Fruit fly (Drosophila melanogaster): ENCODE measurements around the gene CG18641.
A peak's percentile ranks its signal among the peaks of the same experiment; 100 is the strongest.

Gene CG18641

dm6 chr2L:2397080-2397479 is 18.0 kb downstream of the CG18641 start (continued):
- TF ChIP-seq yki (optimal IDR thresholded peaks at IDR 0.05) (no peak), hkb (optimal IDR thresholded peaks at IDR 0.05) (no peak), hkb (GFP tag; IDR thresholded peaks at IDR 0.05) (no peak), pan (optimal IDR thresholded peaks at IDR 0.05) (no peak), pan (GFP tag; optimal IDR thresholded peaks at IDR 0.05 in 1 of 2, IDR thresholded peaks at IDR 0.05 in 1 of 2) (no peak), C15 (GFP tag; IDR thresholded peaks at IDR 0.05) (no peak), ci (GFP tag; IDR thresholded peaks at IDR 0.05) (no peak), Bgb (GFP tag; IDR thresholded peaks at IDR 0.05; ENCODE audit: partially characterized antibody) (no peak), tin (GFP tag; optimal IDR thresholded peaks at IDR 0.05) (peak; percentile 17)

- no peak for TF ChIP-seq ato (GFP tag; IDR thresholded peaks at IDR 0.05; ENCODE audit: partially characterized antibody)
- TF ChIP-seq lmd (GFP tag; IDR thresholded peaks at IDR 0.05): no peak
- TF ChIP-seq CG1603 (tag; optimal IDR thresholded peaks at IDR 0.05): no peak
- TF ChIP-seq ken (GFP tag; IDR thresholded peaks at IDR 0.05): no peak
- TF ChIP-seq tll (GFP tag; optimal IDR thresholded peaks at IDR 0.05): no peak
- TF ChIP-seq Oaz (GFP tag; IDR thresholded peaks at IDR 0.05): no peak
- no peak for TF ChIP-seq CG8089 (GFP tag; optimal IDR thresholded peaks at IDR 0.05)
- no peak for TF ChIP-seq NC2α (GFP tag; optimal IDR thresholded peaks at IDR 0.05)
- TF ChIP-seq Pdp1 (GFP tag; optimal IDR thresholded peaks at IDR 0.05): no peak
- TF ChIP-seq Fer3 (tag; optimal IDR thresholded peaks at IDR 0.05): no peak
- no peak for TF ChIP-seq HLH54F (GFP tag; optimal IDR thresholded peaks at IDR 0.05)
- TF ChIP-seq CG17912 (GFP tag; optimal IDR thresholded peaks at IDR 0.05): no peak
- peak; percentile 7 for TF ChIP-seq CG17359 (tag; optimal IDR thresholded peaks at IDR 0.05)
- no peak for TF ChIP-seq CG9215 (GFP tag; IDR thresholded peaks at IDR 0.05)
- no peak for TF ChIP-seq odd (GFP tag; optimal IDR thresholded peaks at IDR 0.05)
- TF ChIP-seq CG16779 (GFP tag; IDR thresholded peaks at IDR 0.05): no peak
- TF ChIP-seq Lim3 (GFP tag; IDR thresholded peaks at IDR 0.05): no peak
- peak; percentile 27; the same call in 1 of the 2 replicates for TF ChIP-seq vvl (GFP tag; IDR thresholded peaks at IDR 0.05)
- peak; percentile 47; the same call in 2 of the 3 replicates for TF ChIP-seq row (GFP tag; IDR thresholded peaks at IDR 0.05)
- TF ChIP-seq Hmr (GFP tag; optimal IDR thresholded peaks at IDR 0.05): no peak
- TF ChIP-seq gfzf (GFP tag; optimal IDR thresholded peaks at IDR 0.05): no peak
- TF ChIP-seq CG17361 (GFP tag; IDR thresholded peaks at IDR 0.05): no peak
- no peak for TF ChIP-seq CG34224 (GFP tag; IDR thresholded peaks at IDR 0.05; ENCODE audit: partially characterized antibody)
- TF ChIP-seq ttk (GFP tag; IDR thresholded peaks at IDR 0.05): no peak
- TF ChIP-seq CG15269 (tag; optimal IDR thresholded peaks at IDR 0.05): peak; percentile 3
- TF ChIP-seq CG3726 (GFP tag; IDR thresholded peaks at IDR 0.05): no peak
- no peak for TF ChIP-seq gsb (GFP tag; IDR thresholded peaks at IDR 0.05)
- no peak for TF ChIP-seq CG13296 (GFP tag; optimal IDR thresholded peaks at IDR 0.05)
- peak in 1 of 2 experiments; percentile 23 for TF ChIP-seq bsh (GFP tag; optimal IDR thresholded peaks at IDR 0.05)
- TF ChIP-seq CG7357 (GFP tag; IDR thresholded peaks at IDR 0.05): no peak
- TF ChIP-seq Asciz (GFP tag; optimal IDR thresholded peaks at IDR 0.05): no peak
- no peak for TF ChIP-seq unc-4 (GFP tag; IDR thresholded peaks at IDR 0.05; ENCODE audit: partially characterized antibody)
- TF ChIP-seq Sox102F (GFP tag; optimal IDR thresholded peaks at IDR 0.05): peak; percentile 37
- no peak for TF ChIP-seq Optix (GFP tag; IDR thresholded peaks at IDR 0.05)
- no peak for TF ChIP-seq CG12104 (GFP tag; optimal IDR thresholded peaks at IDR 0.05)
- TF ChIP-seq Dip2 (GFP tag; IDR thresholded peaks at IDR 0.05): no peak
- TF ChIP-seq dm (GFP tag; optimal IDR thresholded peaks at IDR 0.05): no peak
- TF ChIP-seq Ravus (GFP tag; IDR thresholded peaks at IDR 0.05): no peak
- no peak for TF ChIP-seq org-1 (GFP tag; optimal IDR thresholded peaks at IDR 0.05)
- TF ChIP-seq zfh2 (GFP tag; optimal IDR thresholded peaks at IDR 0.05): no peak
- TF ChIP-seq CG14050 (GFP tag; IDR thresholded peaks at IDR 0.05): no peak
- TF ChIP-seq dmrt99B (tag; optimal IDR thresholded peaks at IDR 0.05): peak; percentile 38
- 0 out of 2 replicates have a peak, but pooled peaks have one; percentile 14 for TF ChIP-seq CG6689 (GFP tag; IDR thresholded peaks at IDR 0.05)
These were observed 20.2 kb downstream of the CG18641 start for dm6 chr2L:2394872-2395271.

All from whole organism, embryonic.